Fruit fly (Drosophila melanogaster) whole organism, pupa: ENCODE data around the gene TfAP-2.
A peak's percentile ranks its signal among the peaks of the same experiment; 100 is the strongest.

Experiments
- D1 ChIP-seq: fragments of 200-800 bp; sonication (Bioruptor generic); optimal IDR thresholded peaks from 2 replicates; lab custom pipeline; 2018; ENCODE audit warnings: missing biosample characterization, mild to moderate bottlenecking, missing genetic modification characterization, moderate library complexity
- EcR ChIP-seq: fragments of 200-800 bp; sonication (Bioruptor generic); optimal IDR thresholded peaks from 3 replicates; lab custom pipeline; 2019; ENCODE audit warnings: missing biosample characterization, missing genetic modification characterization, mild to moderate bottlenecking, moderate library complexity, missing genetic modification reagents
- Snoo ChIP-seq: fragments of 200-800 bp; sonication (Bioruptor generic); optimal IDR thresholded peaks from 3 replicates; lab custom pipeline; 2017; ENCODE audit warnings: missing biosample characterization, mild to moderate bottlenecking, missing genetic modification characterization, inconsistent platforms
- fd96Ca ChIP-seq: fragments of 200-800 bp; sonication (Bioruptor generic); IDR thresholded peaks from 3 replicates; pipeline ENCODE4 v1.3.6; 2022; ENCODE audit warnings: missing biosample characterization, missing genetic modification characterization

TfAP-2 gene

DNA sequence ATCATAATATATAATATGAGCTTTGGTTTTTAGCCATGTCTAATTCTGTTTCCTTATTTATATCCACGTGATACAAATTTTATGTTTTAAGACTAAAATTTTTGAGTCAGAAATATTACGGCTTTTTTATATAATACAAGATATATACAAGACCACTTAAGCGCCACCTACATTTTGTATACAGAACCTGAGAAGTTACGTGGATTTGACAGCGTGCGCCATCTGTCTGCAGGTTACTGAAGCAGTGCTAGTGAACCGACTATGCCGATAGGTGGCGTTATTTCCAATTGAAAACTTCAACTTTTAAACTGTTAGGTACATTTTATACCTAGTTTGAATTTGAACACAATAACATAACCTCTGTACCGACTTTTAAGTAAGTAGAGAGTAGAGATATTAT, 66.1 kb downstream of the TfAP-2 start:
- TF ChIP-seq D1 (tag; lab: Kevin White, UChicago) (peak; percentile 66), Snoo (tag; lab: Kevin White, UChicago) (no peak), fd96Ca (GFP tag; lab: Robert Waterston, UW) (no peak), EcR (GFP tag; lab: Kevin White, UChicago) (peak; percentile 58)
